Fruit fly (Drosophila melanogaster) whole organism, adult: ENCODE data around the gene CG5273.

ENCODE experiments used
- CG11617 ChIP-seq: fragments of 200-800 bp; sonication (Bioruptor generic); optimal IDR thresholded peaks from 2 replicates; lab custom pipeline; 2017; ENCODE audit warnings: mild to moderate bottlenecking, missing biosample characterization, missing genetic modification reagents, missing genetic modification characterization
- CG5204 ChIP-seq: fragments of 200-800 bp; sonication (Bioruptor generic); optimal IDR thresholded peaks from 2 replicates; lab custom pipeline; 2016; ENCODE audit warnings: missing biosample characterization, missing genetic modification characterization
- CG7101 ChIP-seq: fragments of 200-800 bp; sonication (Bioruptor generic); optimal IDR thresholded peaks from 2 replicates; lab custom pipeline; 2018; ENCODE audit warnings: missing biosample characterization, mild to moderate bottlenecking, missing genetic modification characterization, moderate library complexity
- Crg-1 ChIP-seq: fragments of 200-800 bp; sonication (Bioruptor generic); optimal IDR thresholded peaks from 2 replicates; lab custom pipeline; 2016; ENCODE audit warnings: missing biosample characterization, missing genetic modification characterization
- Hr96 ChIP-seq: fragments of 200-800 bp; sonication (Bioruptor generic); optimal IDR thresholded peaks from 2 replicates; lab custom pipeline; 2016; ENCODE audit warnings: missing biosample characterization, missing genetic modification characterization
- bab1 ChIP-seq: fragments of 200-800 bp; sonication (Bioruptor generic); optimal IDR thresholded peaks from 3 replicates; lab custom pipeline; 2019; ENCODE audit warnings: missing biosample characterization, mild to moderate bottlenecking, missing genetic modification characterization, moderate library complexity
- kay ChIP-seq: fragments of 200-800 bp; sonication (Bioruptor generic); peaks from one replicate; lab custom pipeline; 2016; ENCODE audit warnings: missing biosample characterization, missing genetic modification characterization, borderline replicate concordance
- ovo ChIP-seq: fragments of 200-800 bp; sonication (Bioruptor generic); optimal IDR thresholded peaks from 2 replicates; lab custom pipeline; 2016; ENCODE audit warnings: missing biosample characterization, missing genetic modification characterization
- tj ChIP-seq: fragments of 200-800 bp; sonication (Bioruptor generic); optimal IDR thresholded peaks from 3 replicates; lab custom pipeline; 2017; ENCODE audit warnings: missing biosample characterization, mild to moderate bottlenecking, missing genetic modification characterization, moderate library complexity
- toe ChIP-seq: fragments of 200-800 bp; sonication (Bioruptor generic); optimal IDR thresholded peaks from 2 replicates; lab custom pipeline; 2016; ENCODE audit warnings: missing biosample characterization, missing genetic modification characterization

DNA sequence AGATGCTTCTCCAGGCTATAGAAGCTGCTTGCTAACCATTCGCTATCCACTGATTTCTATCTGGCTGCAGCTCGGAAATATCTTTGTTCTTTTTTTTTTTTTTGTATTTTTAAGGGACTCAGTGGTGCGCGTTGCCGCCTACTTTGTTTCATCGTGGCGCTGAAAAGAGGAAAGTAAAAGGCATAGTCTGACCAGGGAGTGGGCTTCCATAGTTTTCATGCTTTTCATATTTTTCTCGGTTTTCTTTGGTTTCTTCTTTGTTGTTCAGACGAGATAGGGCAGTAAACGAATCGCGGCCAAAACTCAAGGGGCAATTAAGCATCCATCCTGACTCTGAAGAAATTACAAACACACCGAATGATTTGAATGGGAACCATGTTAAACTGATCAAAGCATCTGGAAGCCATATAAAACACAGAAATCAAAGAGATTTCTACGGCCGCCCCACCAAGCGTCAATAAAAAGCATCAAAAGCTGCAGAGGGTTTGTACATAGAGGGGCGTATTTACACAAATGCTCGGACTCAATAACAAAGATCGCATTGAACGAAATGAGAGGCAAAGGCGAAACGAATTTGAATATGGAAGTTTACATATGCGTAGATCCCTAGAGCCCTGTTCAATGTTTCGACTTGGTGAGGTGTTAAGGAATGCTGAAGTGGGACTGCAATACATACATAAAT is 13.1 kb downstream of the CG5273 start:
- TF ChIP-seq kay (GFP tag; lab: Kevin White, UChicago) (no peak), CG5204 (no peak), ovo (GFP tag; lab: Kevin White, UChicago) (no peak), Hr96 (no peak), CG7101 (tag; lab: Kevin White, UChicago) (no peak), tj (GFP tag; lab: Kevin White, UChicago) (no peak), bab1 (GFP tag; lab: Kevin White, UChicago) (no peak), toe (GFP tag; lab: Kevin White, UChicago) (no peak), CG11617 (GFP tag; lab: Kevin White, UChicago) (no peak), Crg-1 (GFP tag; lab: Kevin White, UChicago) (no peak)
